Worm (Caenorhabditis elegans) whole organism, L2 larva: Measurements from ENCODE around the gene cul-2.

Source experiments
- F13H6.1 ChIP-seq: sonication (generic microtip); optimal IDR thresholded peaks from 2 replicates; lab custom pipeline; 2016; ENCODE audit warnings: missing genetic modification characterization, missing compliant biosample characterization
- Y55F3AM.14 ChIP-seq: fragments of 200-800 bp; sonication (Bioruptor generic); optimal IDR thresholded peaks from 2 replicates; lab custom pipeline; 2018; ENCODE audit warnings: mild to moderate bottlenecking, missing genetic modification characterization, missing compliant biosample characterization
- ama-1 ChIP-seq: fragments of 150-350 bp; optimal IDR thresholded peaks from 2 replicates; lab custom pipeline; 2018; ENCODE audit warnings: inconsistent platforms
- ceh-16 ChIP-seq: fragments of 150-350 bp; optimal IDR thresholded peaks from 2 replicates; lab custom pipeline; 2014; ENCODE audit warnings: missing biosample characterization, missing genetic modification characterization
- elt-3 ChIP-seq: sonication (generic microtip); optimal IDR thresholded peaks from 2 replicates; lab custom pipeline; 2017; ENCODE audit warnings: missing biosample characterization, missing genetic modification characterization
- lin-13 ChIP-seq: fragments of 150-350 bp; optimal IDR thresholded peaks from 2 replicates; lab custom pipeline; 2014; ENCODE audit warnings: missing biosample characterization, missing genetic modification reagents, missing genetic modification characterization
- lsy-2 ChIP-seq, 2 experiments: fragments of 150-350 bp in 1 of 2; sonication (generic microtip) in 1 of 2; optimal IDR thresholded peaks; 2 replicates each; lab custom pipeline; 2014 to 2017; ENCODE audit warnings: missing biosample characterization in 2 of 2, missing genetic modification characterization in 2 of 2
- nhr-77 ChIP-seq: fragments of 150-350 bp; optimal IDR thresholded peaks from 2 replicates; lab custom pipeline; 2014; ENCODE audit warnings: missing biosample characterization, missing genetic modification characterization
- peb-1 ChIP-seq: fragments of 150-350 bp; optimal IDR thresholded peaks from 2 replicates; lab custom pipeline; 2014; ENCODE audit warnings: missing biosample characterization, missing genetic modification characterization
- skn-1 ChIP-seq: sonication (generic microtip); optimal IDR thresholded peaks from 2 replicates; lab custom pipeline; 2017; ENCODE audit warnings: missing biosample characterization, missing genetic modification characterization
- snpc-4 ChIP-seq: fragments of 150-350 bp; optimal IDR thresholded peaks from 2 replicates; lab custom pipeline; 2014; ENCODE audit warnings: missing biosample characterization, missing genetic modification characterization
- unc-39 ChIP-seq: fragments of 150-350 bp; optimal IDR thresholded peaks from 2 replicates; lab custom pipeline; 2014; ENCODE audit warnings: missing biosample characterization, missing genetic modification characterization
- unc-62 ChIP-seq: fragments of 150-350 bp; optimal IDR thresholded peaks from 2 replicates; lab custom pipeline; 2014; ENCODE audit warnings: missing biosample characterization, missing genetic modification reagents, missing genetic modification characterization
- zag-1 ChIP-seq: fragments of 150-350 bp; optimal IDR thresholded peaks from 2 replicates; lab custom pipeline; 2014; ENCODE audit warnings: missing biosample characterization, missing genetic modification characterization

DNA sequence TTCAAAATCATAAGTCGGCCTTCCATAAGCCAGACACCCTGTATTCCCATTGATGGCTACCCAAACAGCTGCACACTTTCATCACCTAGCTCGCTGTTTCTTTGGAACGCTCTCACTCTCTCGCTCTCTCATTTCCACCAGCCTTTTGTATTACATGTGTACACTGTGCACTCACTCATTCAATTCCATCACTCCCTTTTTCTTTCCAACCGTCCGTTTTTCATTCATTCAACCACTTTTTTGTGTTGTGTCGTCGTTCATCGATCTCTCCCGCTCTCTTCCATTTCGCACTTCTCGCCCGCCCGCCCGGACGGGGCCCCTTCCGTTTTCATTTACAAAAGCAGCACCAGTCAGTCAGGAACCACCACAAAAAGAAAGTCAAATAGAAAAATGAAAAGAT is 29.1 kb upstream of the cul-2 start:
- no peak for TF ChIP-seq lsy-2 (tag; optimal IDR thresholded peaks at IDR 0.05; lab: Kevin White, UChicago)
- no peak for TF ChIP-seq peb-1
- TF ChIP-seq skn-1: no peak
- no peak for TF ChIP-seq ceh-16 (tag; lab: Kevin White, UChicago)
- no peak for TF ChIP-seq unc-62 (GFP tag; lab: Kevin White, UChicago)
- TF ChIP-seq nhr-77 (tag; lab: Kevin White, UChicago): no peak
- TF ChIP-seq ama-1 (lab: Kevin White, UChicago): no peak
- no peak for TF ChIP-seq Y55F3AM.14 (GFP tag; lab: Kevin White, UChicago)
- TF ChIP-seq unc-39 (tag; lab: Kevin White, UChicago): no peak
- no peak for TF ChIP-seq elt-3
- no peak for TF ChIP-seq F13H6.1 (tag; lab: Kevin White, UChicago)
- no peak for TF ChIP-seq lin-13 (GFP tag; lab: Kevin White, UChicago)
- TF ChIP-seq snpc-4 (tag; lab: Kevin White, UChicago): no peak
- no peak for TF ChIP-seq zag-1 (tag; lab: Kevin White, UChicago)
